Worm (Caenorhabditis elegans) whole organism, late embryonic: Measurements from ENCODE around the gene glna-2.

Experiments used
- ceh-19 ChIP-seq: fragments of 200-800 bp; sonication (Bioruptor generic); optimal IDR thresholded peaks from 2 replicates; lab custom pipeline; 2018; ENCODE audit warnings: mild to moderate bottlenecking, missing genetic modification characterization, missing compliant biosample characterization
- ceh-24 ChIP-seq: sonication (generic microtip); optimal IDR thresholded peaks from 2 replicates; lab custom pipeline; 2016; ENCODE audit warnings: mild to moderate bottlenecking, missing genetic modification characterization, missing compliant biosample characterization
- elt-2 ChIP-seq: sonication (generic microtip); optimal IDR thresholded peaks from 2 replicates; lab custom pipeline; 2016; ENCODE audit warnings: missing genetic modification reagents, missing genetic modification characterization, missing compliant biosample characterization
- nfya-1 ChIP-seq: sonication (generic microtip); optimal IDR thresholded peaks from 2 replicates; lab custom pipeline; 2017; ENCODE audit warnings: missing genetic modification characterization, mild to moderate bottlenecking, missing compliant biosample characterization, antibody characterized with exemption, moderate library complexity
- rnt-1 ChIP-seq: sonication (generic microtip); optimal IDR thresholded peaks from 2 replicates; lab custom pipeline; 2016; ENCODE audit warnings: missing genetic modification characterization, missing compliant biosample characterization
- unc-3 ChIP-seq, 2 experiments: fragments of 200-800 bp in 1 of 2; sonication (Bioruptor generic) in 1 of 2; sonication (generic microtip) in 1 of 2; conservative IDR thresholded peaks in 1 of 2; optimal IDR thresholded peaks in 1 of 2; 2 replicates each; pipeline versions ENCODE4 v1.3.6 to Lab custom; 2016 to 2022; ENCODE audit warnings: missing compliant biosample characterization in 2 of 2, missing genetic modification characterization in 2 of 2, missing genetic modification reagents in 1 of 2

DNA sequence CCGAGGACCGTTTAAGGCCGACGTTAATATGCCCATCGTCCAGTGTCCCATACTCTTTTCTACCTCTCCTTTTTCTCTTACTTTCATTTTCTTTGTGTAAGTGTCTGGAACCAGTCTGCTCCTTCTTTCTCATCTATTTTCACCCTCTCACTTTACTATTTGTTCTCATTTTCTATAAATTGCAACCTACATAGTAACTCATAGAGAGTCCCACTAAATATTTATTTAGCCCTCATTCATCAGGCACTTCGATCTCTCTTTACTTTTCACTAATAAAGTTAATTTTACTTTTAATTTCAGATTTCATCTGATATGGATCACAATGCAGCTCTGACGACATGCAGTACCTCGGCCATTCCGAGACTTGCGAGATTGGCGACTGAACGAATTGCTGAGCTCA lies 8.9 kb downstream of the glna-2 start, which contains the start of gene zyg-11:
- TF ChIP-seq ceh-24 (no peak), ceh-19 (GFP tag; lab: Kevin White, UChicago) (no peak), nfya-1 (no peak), unc-3 (GFP tag; conservative IDR thresholded peaks at IDR 0.05; lab: Robert Waterston, UW) (no peak), unc-3 (tag; optimal IDR thresholded peaks at IDR 0.05; lab: Kevin White, UChicago) (no peak), elt-2 (tag; lab: Kevin White, UChicago) (no peak), rnt-1 (no peak)
